Fruit fly (Drosophila melanogaster) Kc167 (cell line): ENCODE data around the gene CG9691.

ENCODE experiments used
- h ChIP-seq: fragments of >200 bp; optimal IDR thresholded peaks from 3 replicates; lab custom pipeline; 2018; ENCODE audit warnings: missing external identifiers
- insv ChIP-seq: fragments of >200 bp; optimal IDR thresholded peaks from 3 replicates; lab custom pipeline; 2018; ENCODE audit warnings: missing external identifiers
- psq ChIP-seq: fragments of >200 bp; optimal IDR thresholded peaks from 2 replicates; lab custom pipeline; 2017; ENCODE audit warnings: missing external identifiers
- ttk ChIP-seq: sonication (Bioruptor generic); optimal IDR thresholded peaks from 2 replicates; lab custom pipeline; 2017; ENCODE audit warnings: missing external identifiers

dm6 chrX:9847529-9847928 is 36.7 kb upstream of the CG9691 start:
- TF ChIP-seq h (lab: Kevin White, UChicago) (no peak), psq (lab: Kevin White, UChicago) (no peak), insv (lab: Kevin White, UChicago) (no peak), ttk (lab: Kevin White, UChicago) (no peak)
